Worm (Caenorhabditis elegans) whole organism, L3 larva: Measurements from ENCODE around the gene gcy-4.

Source experiments
- ZK546.5 ChIP-seq: sonication (generic microtip); optimal IDR thresholded peaks from 2 replicates; lab custom pipeline; 2017; ENCODE audit warnings: missing biosample characterization, missing genetic modification characterization
- ama-1 ChIP-seq: fragments of 150-350 bp; optimal IDR thresholded peaks from 2 replicates; lab custom pipeline; 2018
- nfya-1 ChIP-seq: sonication (generic microtip); optimal IDR thresholded peaks from 2 replicates; lab custom pipeline; 2017; ENCODE audit warnings: missing genetic modification characterization, mild to moderate bottlenecking, missing compliant biosample characterization, antibody characterized with exemption, moderate library complexity; ENCODE audit not compliant: insufficient read depth
- snpc-4 ChIP-seq: fragments of 150-350 bp; optimal IDR thresholded peaks from 2 replicates; lab custom pipeline; 2014; ENCODE audit warnings: missing biosample characterization, missing genetic modification characterization

- TF ChIP-seq ama-1 (lab: Kevin White, UChicago) (peak; percentile 75), snpc-4 (tag; lab: Kevin White, UChicago) (no peak), ZK546.5 (tag; lab: Kevin White, UChicago) (no peak), nfya-1 (tag; lab: Kevin White, UChicago) (no peak)
Measured at ce11 chrII:10302646-10303045, 6.0 kb downstream of the gcy-4 start, which contains the start of gene clpp-1.
